Worm (Caenorhabditis elegans) whole organism, L2 larva: ENCODE data around the gene mks-3.
A peak's percentile ranks its signal among the peaks of the same experiment; 100 is the strongest.

ENCODE experiments used
- C34F6.9 ChIP-seq: fragments of 150-350 bp; optimal IDR thresholded peaks from 2 replicates; lab custom pipeline; 2014; ENCODE audit warnings: missing biosample characterization, missing genetic modification characterization
- F13H6.1 ChIP-seq: sonication (generic microtip); optimal IDR thresholded peaks from 2 replicates; lab custom pipeline; 2016; ENCODE audit warnings: missing genetic modification characterization, missing compliant biosample characterization
- R02D3.7 ChIP-seq: fragments of 150-350 bp; optimal IDR thresholded peaks from 2 replicates; lab custom pipeline; 2014; ENCODE audit warnings: missing biosample characterization, missing genetic modification characterization
- Y55F3AM.14 ChIP-seq: fragments of 200-800 bp; sonication (Bioruptor generic); optimal IDR thresholded peaks from 2 replicates; lab custom pipeline; 2018; ENCODE audit warnings: mild to moderate bottlenecking, missing genetic modification characterization, missing compliant biosample characterization
- ZK546.5 ChIP-seq: sonication (generic microtip); optimal IDR thresholded peaks from 2 replicates; lab custom pipeline; 2017; ENCODE audit warnings: missing biosample characterization, missing genetic modification characterization
- alr-1 ChIP-seq: fragments of 150-350 bp; optimal IDR thresholded peaks from 2 replicates; lab custom pipeline; 2014; ENCODE audit warnings: missing biosample characterization, missing genetic modification characterization
- blmp-1 ChIP-seq: sonication (generic microtip); optimal IDR thresholded peaks from 2 replicates; lab custom pipeline; 2017; ENCODE audit warnings: missing genetic modification characterization, mild to moderate bottlenecking, missing compliant biosample characterization, antibody characterized with exemption, moderate library complexity; ENCODE audit not compliant: insufficient read depth
- crh-2 ChIP-seq: sonication (generic microtip); optimal IDR thresholded peaks from 2 replicates; lab custom pipeline; 2017; ENCODE audit warnings: missing biosample characterization, missing genetic modification characterization
- elt-1 ChIP-seq: fragments of 150-350 bp; optimal IDR thresholded peaks from 2 replicates; lab custom pipeline; 2014; ENCODE audit warnings: missing biosample characterization, missing genetic modification characterization
- elt-3 ChIP-seq: sonication (generic microtip); optimal IDR thresholded peaks from 2 replicates; lab custom pipeline; 2017; ENCODE audit warnings: missing biosample characterization, missing genetic modification characterization
- fos-1 ChIP-seq: fragments of 150-350 bp; optimal IDR thresholded peaks from 2 replicates; lab custom pipeline; 2014; ENCODE audit warnings: missing biosample characterization, missing genetic modification characterization
- gmeb-1 ChIP-seq: fragments of 150-350 bp; optimal IDR thresholded peaks from 2 replicates; lab custom pipeline; 2014; ENCODE audit warnings: missing biosample characterization, missing genetic modification characterization
- lin-11 ChIP-seq: fragments of 150-350 bp; sonication (generic microtip); optimal IDR thresholded peaks from 2 replicates; lab custom pipeline; 2014; ENCODE audit warnings: missing biosample characterization, missing genetic modification characterization, inconsistent platforms, mixed read lengths
- lin-13 ChIP-seq: fragments of 150-350 bp; optimal IDR thresholded peaks from 2 replicates; lab custom pipeline; 2014; ENCODE audit warnings: missing biosample characterization, missing genetic modification reagents, missing genetic modification characterization
- lsy-2 ChIP-seq, 2 experiments: fragments of 150-350 bp in 1 of 2; sonication (generic microtip) in 1 of 2; optimal IDR thresholded peaks; 2 replicates each; lab custom pipeline; 2014 to 2017; ENCODE audit warnings: missing biosample characterization in 2 of 2, missing genetic modification characterization in 2 of 2
- mab-5 ChIP-seq: fragments of 150-350 bp; optimal IDR thresholded peaks from 2 replicates; lab custom pipeline; 2014; ENCODE audit warnings: missing biosample characterization, missing genetic modification characterization
- mbf-1 ChIP-seq: sonication (generic microtip); optimal IDR thresholded peaks from 2 replicates; lab custom pipeline; 2017; ENCODE audit warnings: missing biosample characterization, missing genetic modification characterization
- nhr-10 ChIP-seq: sonication (generic microtip); optimal IDR thresholded peaks from 2 replicates; lab custom pipeline; 2017; ENCODE audit warnings: missing biosample characterization, missing genetic modification characterization
- nhr-11 ChIP-seq: fragments of 150-350 bp; optimal IDR thresholded peaks from 2 replicates; lab custom pipeline; 2014; ENCODE audit warnings: missing biosample characterization, missing genetic modification characterization
- nhr-12 ChIP-seq: fragments of 150-350 bp; optimal IDR thresholded peaks from 2 replicates; lab custom pipeline; 2014; ENCODE audit warnings: missing biosample characterization, missing genetic modification characterization
- nhr-129 ChIP-seq: fragments of 150-350 bp; optimal IDR thresholded peaks from 2 replicates; lab custom pipeline; 2014; ENCODE audit warnings: missing biosample characterization, missing genetic modification characterization
- nhr-23 ChIP-seq: fragments of 150-350 bp; optimal IDR thresholded peaks from 2 replicates; lab custom pipeline; 2014; ENCODE audit warnings: missing biosample characterization, missing genetic modification reagents, missing genetic modification characterization
- nhr-237 ChIP-seq: fragments of 150-350 bp; optimal IDR thresholded peaks from 2 replicates; lab custom pipeline; 2014; ENCODE audit warnings: missing biosample characterization, missing genetic modification characterization
- nhr-25 ChIP-seq: fragments of 150-350 bp; sonication (generic microtip); optimal IDR thresholded peaks from 3 replicates; lab custom pipeline; 2014; ENCODE audit warnings: missing biosample characterization, missing genetic modification characterization
- nhr-77 ChIP-seq: fragments of 150-350 bp; optimal IDR thresholded peaks from 2 replicates; lab custom pipeline; 2014; ENCODE audit warnings: missing biosample characterization, missing genetic modification characterization
- peb-1 ChIP-seq: fragments of 150-350 bp; optimal IDR thresholded peaks from 2 replicates; lab custom pipeline; 2014; ENCODE audit warnings: missing biosample characterization, missing genetic modification characterization
- sem-4 ChIP-seq: fragments of 150-350 bp; optimal IDR thresholded peaks from 2 replicates; lab custom pipeline; 2014; ENCODE audit warnings: missing biosample characterization, missing genetic modification reagents, missing genetic modification characterization
- skn-1 ChIP-seq: sonication (generic microtip); optimal IDR thresholded peaks from 2 replicates; lab custom pipeline; 2017; ENCODE audit warnings: missing biosample characterization, missing genetic modification characterization
- sma-3 ChIP-seq: sonication (generic microtip); optimal IDR thresholded peaks from 2 replicates; lab custom pipeline; 2016; ENCODE audit warnings: missing genetic modification reagents, missing genetic modification characterization, missing compliant biosample characterization
- sma-9 ChIP-seq, 2 experiments: fragments of 150-350 bp in 1 of 2; sonication (generic microtip) in 1 of 2; optimal IDR thresholded peaks; 2 replicates each; lab custom pipeline; 2014 to 2016; ENCODE audit warnings: missing genetic modification characterization in 2 of 2, mild to moderate bottlenecking in 1 of 2, missing biosample characterization in 1 of 2, missing compliant biosample characterization in 1 of 2, missing genetic modification reagents in 1 of 2, moderate library complexity in 1 of 2
- unc-39 ChIP-seq: fragments of 150-350 bp; optimal IDR thresholded peaks from 2 replicates; lab custom pipeline; 2014; ENCODE audit warnings: missing biosample characterization, missing genetic modification characterization
- unc-62 ChIP-seq: fragments of 150-350 bp; optimal IDR thresholded peaks from 2 replicates; lab custom pipeline; 2014; ENCODE audit warnings: missing biosample characterization, missing genetic modification reagents, missing genetic modification characterization
- ztf-1 ChIP-seq: fragments of 200-800 bp; sonication (Bioruptor generic); conservative IDR thresholded peaks from 2 replicates; pipeline ENCODE4 v1.3.6; 2022; ENCODE audit warnings: missing genetic modification characterization, missing compliant biosample characterization
- ztf-11 ChIP-seq: sonication (generic microtip); optimal IDR thresholded peaks from 2 replicates; lab custom pipeline; 2017; ENCODE audit warnings: missing biosample characterization, missing genetic modification characterization

mks-3 gene

DNA sequence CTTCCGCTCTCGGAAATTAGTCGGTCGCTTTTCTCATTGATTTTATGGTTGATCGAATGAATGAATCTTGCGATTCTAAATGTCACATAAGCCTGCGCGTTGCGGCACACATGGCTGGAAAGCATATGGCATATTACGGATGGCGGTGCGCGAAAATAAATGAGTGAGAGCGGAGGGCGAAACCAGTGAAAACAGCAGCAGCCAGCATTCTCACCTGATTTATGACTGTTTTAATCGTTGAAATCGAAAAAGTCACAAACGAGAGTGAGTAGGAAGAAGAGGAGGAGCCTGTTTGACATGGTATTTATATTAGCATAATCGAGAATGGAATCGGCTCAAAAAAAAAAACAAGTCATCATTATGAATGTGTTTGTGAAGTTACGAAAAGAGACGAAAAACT lies 40.8 kb upstream of the mks-3 start:
- TF ChIP-seq unc-39 (tag; lab: Kevin White, UChicago) (no peak), blmp-1 (tag; lab: Kevin White, UChicago) (no peak), sma-9 (GFP tag; optimal IDR thresholded peaks at IDR 0.05; lab: Kevin White, UChicago) (no peak), sma-9 (tag; optimal IDR thresholded peaks at IDR 0.05; lab: Kevin White, UChicago) (no peak), nhr-237 (tag; lab: Kevin White, UChicago) (no peak), C34F6.9 (no peak), R02D3.7 (no peak), nhr-10 (tag; lab: Kevin White, UChicago) (no peak), alr-1 (tag; lab: Kevin White, UChicago) (no peak), lin-13 (no peak)

DNA sequence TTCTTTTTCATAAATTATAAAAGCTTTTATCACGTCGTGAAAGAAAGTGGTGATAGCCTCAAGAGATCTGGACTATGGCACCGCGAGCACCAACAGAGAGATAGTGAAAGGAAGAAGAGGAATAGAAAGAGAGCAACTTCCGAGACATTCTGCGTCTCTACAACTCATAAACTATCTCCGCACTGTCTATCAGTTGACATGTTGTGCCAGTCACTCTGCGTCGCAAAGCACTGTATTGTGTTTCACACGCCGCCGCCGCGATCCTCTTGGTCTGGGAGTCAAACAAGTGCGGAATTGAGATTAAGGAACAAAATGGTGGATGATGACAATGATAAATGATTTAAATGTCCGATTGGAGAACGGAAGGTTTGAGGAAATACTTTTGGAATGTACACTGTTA lies 40.0 kb upstream of the mks-3 start:
- TF ChIP-seq unc-39 (tag; lab: Kevin White, UChicago): no peak
- TF ChIP-seq Y55F3AM.14 (GFP tag; lab: Kevin White, UChicago): no peak
- TF ChIP-seq F13H6.1: peak; percentile 58
- TF ChIP-seq sma-9 (GFP tag; optimal IDR thresholded peaks at IDR 0.05; lab: Kevin White, UChicago): peak; percentile 41
- no peak for TF ChIP-seq sma-9 (tag; optimal IDR thresholded peaks at IDR 0.05; lab: Kevin White, UChicago)
- no peak for TF ChIP-seq ztf-1 (GFP tag; lab: Robert Waterston, UW)
- TF ChIP-seq elt-1 (tag; lab: Kevin White, UChicago): no peak
- peak; percentile 43 for TF ChIP-seq fos-1
- peak; percentile 7 for TF ChIP-seq sma-3 (GFP tag; lab: Kevin White, UChicago)
- TF ChIP-seq gmeb-1 (tag; lab: Kevin White, UChicago): no peak
- peak; percentile 28 for TF ChIP-seq peb-1 (tag; lab: Kevin White, UChicago)
- peak; percentile 14 for TF ChIP-seq nhr-129

DNA sequence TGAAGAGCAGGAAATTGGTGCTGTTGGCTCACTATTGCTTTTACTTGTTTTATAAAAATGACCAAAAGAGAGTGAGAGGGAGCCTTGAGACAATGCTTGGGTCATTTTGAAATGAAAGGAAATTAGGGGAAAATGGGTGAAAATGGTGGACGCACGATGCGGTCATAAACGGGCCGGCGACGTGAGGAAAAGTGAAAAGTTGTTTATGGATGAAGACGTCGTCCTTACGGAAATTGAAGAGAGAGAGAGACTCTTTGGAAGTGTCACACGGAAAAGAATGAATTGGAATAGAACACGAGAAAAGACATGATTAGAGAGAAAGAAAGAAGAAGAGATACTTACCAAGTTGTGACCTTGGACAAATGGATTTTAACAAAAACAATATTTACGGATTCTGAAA lies 38.1 kb upstream of the mks-3 start:
- peak; percentile 17 for TF ChIP-seq nhr-25
- no peak for TF ChIP-seq crh-2 (tag; lab: Kevin White, UChicago)
- TF ChIP-seq mbf-1 (tag; lab: Kevin White, UChicago): no peak
- no peak for TF ChIP-seq ztf-11
- TF ChIP-seq skn-1: no peak
- no peak for TF ChIP-seq nhr-77 (tag; lab: Kevin White, UChicago)
- TF ChIP-seq C34F6.9: no peak
- no peak for TF ChIP-seq lin-11 (tag; lab: Kevin White, UChicago)
- TF ChIP-seq sem-4 (tag; lab: Kevin White, UChicago): peak; percentile 9
- peak in 1 of 2 experiments; percentile 26 for TF ChIP-seq lsy-2 (tag; optimal IDR thresholded peaks at IDR 0.05; lab: Kevin White, UChicago)
- TF ChIP-seq ztf-1 (GFP tag; lab: Robert Waterston, UW): no peak
- no peak for TF ChIP-seq nhr-129
- no peak for TF ChIP-seq sma-3 (GFP tag; lab: Kevin White, UChicago)
- TF ChIP-seq blmp-1 (tag; lab: Kevin White, UChicago): peak; percentile 44

DNA sequence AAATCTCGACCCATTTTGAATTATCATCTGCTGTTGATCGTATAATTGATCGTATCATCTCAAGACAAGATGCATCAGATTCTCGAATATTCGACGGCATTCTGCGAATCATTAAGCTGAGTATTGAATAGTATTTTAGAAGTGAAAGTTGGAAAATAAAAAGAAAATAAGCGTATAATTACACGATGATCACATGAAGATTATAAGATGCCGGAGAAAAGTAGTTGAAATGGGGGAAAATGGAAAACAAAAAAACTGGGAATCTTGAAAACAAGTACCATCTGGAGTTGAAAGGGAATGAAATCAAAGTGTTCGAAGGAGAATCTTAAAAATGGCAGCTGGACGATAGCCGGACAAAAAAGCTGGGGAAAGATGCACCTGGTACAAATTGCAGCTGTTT lies 37.0 kb upstream of the mks-3 start, which contains the start of gene R07G3.8:
R07G3.8 (minus strand) TSS at position 101 of the 400 bp plus-strand sequence.
- TF ChIP-seq unc-62: no peak
- TF ChIP-seq elt-3 (tag; lab: Kevin White, UChicago): no peak
- TF ChIP-seq nhr-10 (tag; lab: Kevin White, UChicago): no peak
- TF ChIP-seq mab-5: no peak
- no peak for TF ChIP-seq peb-1 (tag; lab: Kevin White, UChicago)
- TF ChIP-seq Y55F3AM.14 (GFP tag; lab: Kevin White, UChicago): no peak
- no peak for TF ChIP-seq ZK546.5 (tag; lab: Kevin White, UChicago)
- no peak for TF ChIP-seq alr-1 (tag; lab: Kevin White, UChicago)
- no peak for TF ChIP-seq sem-4 (tag; lab: Kevin White, UChicago)
- TF ChIP-seq R02D3.7: no peak
- no peak for TF ChIP-seq nhr-11 (tag; lab: Kevin White, UChicago)

DNA sequence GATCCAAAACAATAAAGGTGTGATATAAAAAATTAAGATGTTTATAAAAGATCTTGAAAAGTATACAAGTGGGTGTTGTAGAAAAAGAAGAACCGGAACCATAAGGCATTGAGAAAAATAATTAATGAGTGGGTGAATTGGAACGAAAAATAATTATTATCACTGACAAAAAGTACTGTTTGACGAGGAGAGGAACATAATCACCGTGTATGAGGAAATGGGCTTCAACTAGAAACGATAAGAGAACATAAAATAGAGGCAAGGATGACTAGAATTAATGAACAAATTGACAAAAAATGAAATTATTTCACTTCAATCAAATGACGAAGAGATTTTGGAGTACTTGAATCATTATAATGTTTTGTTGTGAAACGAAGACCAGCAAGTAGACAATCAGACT lies 34.8 kb upstream of the mks-3 start:
- TF ChIP-seq nhr-12 (tag; lab: Kevin White, UChicago) (no peak), fos-1 (peak; percentile 79), lin-13 (no peak), blmp-1 (tag; lab: Kevin White, UChicago) (no peak), nhr-23 (tag; lab: Kevin White, UChicago) (no peak)
